Worm (Caenorhabditis elegans) whole organism, mixed stage, embryonic: ENCODE data around the gene nlp-31.

ENCODE experiments used
- bed-3 ChIP-seq: fragments of 200-800 bp; sonication (Bioruptor generic); optimal IDR thresholded peaks from 3 replicates; lab custom pipeline; 2018; ENCODE audit warnings: mild to moderate bottlenecking, missing genetic modification characterization, moderate library complexity, missing compliant biosample characterization
- ces-1 ChIP-seq: fragments of 150-350 bp; optimal IDR thresholded peaks from 2 replicates; lab custom pipeline; 2014; ENCODE audit warnings: missing biosample characterization, missing genetic modification reagents, missing genetic modification characterization
- elt-3 ChIP-seq: fragments of 150-350 bp; optimal IDR thresholded peaks from 2 replicates; lab custom pipeline; 2014; ENCODE audit warnings: missing biosample characterization, missing genetic modification characterization
- flh-1 ChIP-seq: fragments of 200-800 bp; sonication (Bioruptor generic); optimal IDR thresholded peaks from 2 replicates; lab custom pipeline; 2018; ENCODE audit warnings: mild to moderate bottlenecking, missing genetic modification characterization, moderate library complexity, missing compliant biosample characterization
- lsy-2 ChIP-seq: fragments of 150-350 bp; optimal IDR thresholded peaks from 2 replicates; lab custom pipeline; 2014; ENCODE audit warnings: missing biosample characterization, missing genetic modification characterization
- nhr-28 ChIP-seq: fragments of 150-350 bp; optimal IDR thresholded peaks from 2 replicates; lab custom pipeline; 2014; ENCODE audit warnings: missing biosample characterization, missing genetic modification characterization
- unc-62 ChIP-seq: fragments of 150-350 bp; optimal IDR thresholded peaks from 2 replicates; lab custom pipeline; 2014; ENCODE audit warnings: missing biosample characterization, missing genetic modification reagents, missing genetic modification characterization
- ztf-11 ChIP-seq: fragments of 150-350 bp; optimal IDR thresholded peaks from 2 replicates; lab custom pipeline; 2014; ENCODE audit warnings: missing biosample characterization, missing genetic modification characterization

DNA sequence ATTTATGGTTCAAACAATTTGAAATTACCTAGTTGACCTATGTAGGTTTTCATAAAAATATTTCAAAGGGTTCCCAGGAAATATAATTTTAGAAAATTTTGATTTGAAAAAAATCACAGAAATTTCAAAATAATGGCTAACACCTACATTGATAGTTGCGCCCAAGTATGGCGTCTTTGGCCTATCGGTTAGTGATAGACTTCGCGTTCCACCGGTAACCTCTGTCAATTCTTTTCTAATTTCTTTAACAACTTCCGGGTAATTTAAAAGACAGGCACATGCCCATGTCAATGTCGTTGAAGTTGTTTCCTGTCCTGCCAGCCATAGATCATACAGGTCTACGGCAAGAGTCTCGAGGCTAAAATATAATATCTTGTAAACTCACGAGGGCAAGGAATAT is 10.9 kb upstream of the nlp-31 start:
- TF ChIP-seq ztf-11 (tag; lab: Kevin White, UChicago) = no peak
- no peak for TF ChIP-seq nhr-28 (tag; lab: Kevin White, UChicago)
- no peak for TF ChIP-seq elt-3 (tag; lab: Kevin White, UChicago)
- TF ChIP-seq bed-3 (GFP tag; lab: Kevin White, UChicago) = no peak
- TF ChIP-seq ces-1 (GFP tag; lab: Kevin White, UChicago) = no peak
- no peak for TF ChIP-seq unc-62 (GFP tag; lab: Kevin White, UChicago)
- TF ChIP-seq flh-1 (GFP tag; lab: Kevin White, UChicago) = no peak
- no peak for TF ChIP-seq lsy-2
